Worm (Caenorhabditis elegans) whole organism, dauer: ENCODE results near the gene Y55B1AR.2.

Experiments used
- unc-62 ChIP-seq: sonication (generic microtip); optimal IDR thresholded peaks from 2 replicates; lab custom pipeline; 2017; ENCODE audit warnings: missing biosample characterization, missing genetic modification reagents, missing genetic modification characterization

Y55B1AR.2 gene

DNA sequence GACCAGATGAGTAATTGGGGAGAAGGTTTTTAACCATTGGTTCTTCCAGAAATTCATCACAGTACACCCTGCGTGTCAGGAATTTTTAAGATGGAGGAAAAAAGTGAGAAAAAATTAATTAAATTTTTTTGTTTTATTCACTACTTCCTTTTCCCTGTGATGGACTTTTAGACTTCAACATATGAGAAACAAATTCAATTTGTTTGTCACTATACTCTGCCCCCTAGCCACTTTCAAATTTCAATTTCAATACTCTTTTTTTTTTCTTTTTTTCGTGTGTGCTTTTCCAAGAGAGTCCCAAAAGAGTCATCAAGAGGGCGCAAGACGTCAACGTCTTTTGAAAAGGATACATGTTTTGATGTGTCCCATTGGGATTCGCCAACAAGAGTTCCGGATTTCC lies 14.2 kb upstream of the Y55B1AR.2 start:
- TF ChIP-seq unc-62 (GFP tag; lab: Kevin White, UChicago): no peak

DNA sequence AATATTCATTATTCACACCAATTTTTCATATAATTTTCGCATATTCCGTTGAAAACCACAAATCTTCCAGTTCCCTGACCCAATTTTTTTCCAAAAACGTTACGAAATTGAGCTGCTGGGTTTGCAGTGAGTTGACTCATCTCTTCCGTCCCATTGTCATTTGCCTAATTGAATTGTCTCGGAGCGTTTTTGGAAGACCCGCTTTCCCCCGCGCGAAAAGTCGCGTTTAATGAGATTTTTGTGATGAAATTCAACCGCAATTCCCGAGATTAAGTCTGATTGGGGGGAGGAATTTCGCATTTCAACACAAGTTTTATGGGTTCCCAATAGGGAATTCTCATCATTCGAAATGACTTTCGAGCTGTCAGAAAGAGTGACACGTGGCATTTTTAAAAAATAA lies 13.3 kb upstream of the Y55B1AR.2 start:
- no peak for TF ChIP-seq unc-62 (GFP tag; lab: Kevin White, UChicago)

- no peak for TF ChIP-seq unc-62 (GFP tag; lab: Kevin White, UChicago)
Measured at ce11 chrIII:609549-609948, 11.0 kb upstream of the Y55B1AR.2 start, which contains the start of gene best-17. Gene best-17, minus strand, starts transcription at chrIII:609649.

ce11 chrIII:605415-606054 lies 6.9 kb upstream of the Y55B1AR.2 start, which contains the start of the genes Y55B1AR.4 and ttr-7:
Gene Y55B1AR.4, minus strand, starts transcription at chrIII:605515.
Gene ttr-7, plus strand, starts transcription at chrIII:606004.
- no peak for TF ChIP-seq unc-62 (GFP tag; lab: Kevin White, UChicago)

DNA sequence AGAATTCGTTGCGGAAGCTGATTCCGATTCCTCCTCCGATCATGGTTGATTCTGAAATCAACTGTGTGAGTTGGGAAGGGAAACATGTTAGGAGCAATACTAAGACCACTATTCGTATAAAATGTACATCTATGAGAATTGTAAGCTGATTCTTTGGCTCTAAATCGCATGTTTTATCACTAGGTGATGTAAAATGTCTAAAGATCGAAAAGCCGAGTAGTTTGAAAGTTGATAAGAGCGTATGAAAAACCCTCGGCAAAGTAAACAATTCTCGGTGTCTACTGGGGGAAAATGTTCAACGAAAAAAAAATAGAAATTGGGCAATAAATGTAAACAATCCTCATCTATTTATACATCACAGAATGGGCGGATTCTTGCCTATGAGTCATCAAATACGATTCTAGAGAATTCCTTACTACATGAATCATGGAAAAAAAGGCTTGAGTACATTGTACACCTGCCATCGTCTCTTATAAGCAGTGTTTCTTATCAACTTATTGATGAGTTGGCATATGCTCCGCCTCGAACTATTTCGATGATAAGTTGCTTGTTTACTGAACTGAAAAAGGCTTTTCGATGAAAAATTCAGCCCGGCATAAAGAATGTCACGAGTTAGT lies 1.8 kb upstream of the Y55B1AR.2 start, which contains the start of gene lec-6:
Gene lec-6 (minus strand): TSS at position 51 of the 617 bp plus-strand sequence.
- no peak for TF ChIP-seq unc-62 (GFP tag; lab: Kevin White, UChicago)

DNA sequence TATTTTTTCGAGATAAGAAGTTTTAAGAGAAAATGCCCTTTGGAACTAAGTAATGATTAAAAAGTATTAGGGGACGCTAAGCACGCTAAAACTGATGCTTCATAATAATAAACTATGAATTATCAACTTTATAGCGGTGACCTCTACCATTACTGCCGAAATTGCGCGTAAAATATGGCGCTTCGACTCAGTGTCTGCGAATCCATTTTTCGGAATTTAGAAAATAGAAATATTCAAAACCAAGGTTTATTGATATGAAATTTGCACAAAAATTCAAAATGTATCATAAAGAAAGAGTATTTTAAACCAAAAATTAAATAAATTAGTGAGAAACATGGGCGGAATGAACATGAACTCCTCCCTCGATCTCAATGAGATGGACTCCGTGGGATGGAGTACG lies 692 bp upstream of the Y55B1AR.2 start:
- no peak for TF ChIP-seq unc-62 (GFP tag; lab: Kevin White, UChicago)

ce11 chrIII:598168-598567 lies 419 bp downstream of the Y55B1AR.2 start:
- no peak for TF ChIP-seq unc-62 (GFP tag; lab: Kevin White, UChicago)

DNA sequence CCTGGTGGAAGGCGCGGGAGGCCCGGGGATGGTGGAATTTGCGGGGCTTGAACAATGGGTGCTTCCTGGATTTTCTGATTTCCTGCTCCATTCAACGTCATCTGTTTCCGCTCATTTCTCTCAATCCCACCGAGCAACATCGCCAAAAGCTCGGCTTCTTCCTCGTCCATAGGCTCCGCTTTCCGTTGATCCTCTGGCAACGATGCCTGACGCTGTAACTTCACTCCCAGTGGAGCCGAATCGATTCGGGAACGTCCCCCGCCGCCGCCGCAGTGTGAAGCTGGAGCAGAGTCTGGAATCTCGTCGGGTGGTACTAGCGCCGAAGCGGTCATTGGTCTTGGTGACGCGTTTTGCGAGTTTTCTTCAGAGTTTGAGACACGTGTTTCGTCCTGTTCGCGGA lies 3.1 kb downstream of the Y55B1AR.2 start:
- TF ChIP-seq unc-62 (GFP tag; lab: Kevin White, UChicago): no peak

- TF ChIP-seq unc-62 (GFP tag; lab: Kevin White, UChicago): no peak
Measured at ce11 chrIII:587009-587408, 11.6 kb downstream of the Y55B1AR.2 start, which contains the start of gene helq-1. Gene helq-1, minus strand, starts transcription at chrIII:587109.

ce11 chrIII:577467-577866 lies 21.1 kb downstream of the Y55B1AR.2 start, which contains the start of gene gtf-2H5:
Gene gtf-2H5, minus strand, starts transcription at chrIII:577567.
- no peak for TF ChIP-seq unc-62 (GFP tag; lab: Kevin White, UChicago)

DNA sequence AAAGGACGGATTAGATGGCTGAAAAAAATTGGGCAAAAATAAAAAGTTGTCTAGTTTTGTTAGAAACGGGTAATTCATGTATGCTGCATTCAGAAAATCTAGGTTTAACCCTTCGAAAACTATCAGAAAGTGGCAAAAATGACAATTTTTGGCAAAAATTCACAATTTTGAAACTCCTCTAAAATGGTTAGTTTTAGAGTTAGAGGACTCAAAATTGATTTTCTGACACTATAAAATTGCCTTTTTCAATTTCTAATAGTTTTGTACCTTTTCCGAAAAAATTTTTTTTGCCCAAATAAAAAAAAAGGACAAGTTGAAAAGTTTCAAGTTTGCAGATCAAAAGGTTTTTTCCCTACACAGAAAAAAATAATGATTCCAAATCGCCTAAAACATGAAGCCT lies 22.0 kb downstream of the Y55B1AR.2 start:
- no peak for TF ChIP-seq unc-62 (GFP tag; lab: Kevin White, UChicago)

- no peak for TF ChIP-seq unc-62 (GFP tag; lab: Kevin White, UChicago)
Measured at ce11 chrIII:568815-569214, 29.8 kb downstream of the Y55B1AR.2 start.

DNA sequence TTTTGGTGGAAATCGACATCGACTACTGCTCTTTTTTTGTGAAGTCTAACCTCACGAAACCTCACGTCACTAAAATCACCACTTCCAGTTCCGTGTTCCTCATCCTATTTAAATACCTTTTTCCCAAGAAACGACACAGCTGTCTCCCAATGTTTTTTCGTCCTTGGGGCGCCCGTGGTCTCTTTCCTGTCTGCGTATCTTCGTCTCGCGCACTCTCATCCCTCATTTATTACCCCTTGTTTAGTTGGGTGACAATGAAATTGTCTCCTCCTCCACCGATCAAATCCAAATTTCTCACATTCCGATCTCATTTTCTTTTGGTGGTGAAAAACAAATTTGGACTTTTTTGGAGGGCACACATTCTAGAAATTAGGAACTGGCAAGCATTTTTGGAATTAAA lies 33.8 kb downstream of the Y55B1AR.2 start:
- TF ChIP-seq unc-62 (GFP tag; lab: Kevin White, UChicago): no peak

ce11 chrIII:563755-564154 lies 34.8 kb downstream of the Y55B1AR.2 start:
- TF ChIP-seq unc-62 (GFP tag; lab: Kevin White, UChicago): no peak

DNA sequence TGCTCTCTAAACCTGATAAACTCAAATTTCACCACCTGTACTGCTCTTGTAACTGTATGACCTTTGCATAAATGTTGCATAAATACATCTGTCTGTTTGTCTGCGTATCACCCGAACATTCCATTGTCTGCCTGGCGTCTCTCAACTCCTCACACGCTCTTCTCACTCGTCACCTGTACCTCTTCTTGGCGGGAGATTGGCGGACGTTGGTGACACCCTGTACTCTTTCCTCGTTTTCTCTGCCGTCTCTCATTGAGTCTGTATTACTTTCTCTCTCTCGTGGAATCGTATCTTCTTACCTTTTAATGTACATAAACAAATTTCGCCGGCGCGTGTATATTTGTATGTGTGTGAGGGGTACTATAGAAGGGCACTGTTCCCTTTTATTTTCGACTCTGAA lies 39.8 kb downstream of the Y55B1AR.2 start:
- TF ChIP-seq unc-62 (GFP tag; lab: Kevin White, UChicago): no peak

- TF ChIP-seq unc-62 (GFP tag; lab: Kevin White, UChicago): no peak
Measured at ce11 chrIII:558083-558482, 40.5 kb downstream of the Y55B1AR.2 start.

DNA sequence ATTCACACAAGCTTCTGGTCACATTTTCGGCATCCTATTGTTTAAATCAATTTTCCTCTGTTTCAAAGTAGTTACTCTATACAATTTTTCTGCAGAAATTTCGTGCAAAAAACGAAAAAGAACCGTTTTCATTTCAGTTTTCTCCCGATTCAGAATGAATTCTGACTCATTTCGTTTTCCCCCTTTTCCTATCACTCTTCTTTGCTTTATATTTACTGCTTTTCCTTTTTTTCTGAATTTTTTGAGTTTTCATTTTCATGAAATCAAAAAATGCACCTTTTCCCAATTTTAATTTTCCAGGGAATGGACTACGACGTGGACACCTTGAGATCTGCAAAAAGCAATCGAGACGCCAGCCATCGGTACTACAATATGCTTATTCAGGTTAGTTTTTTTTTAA lies 42.9 kb downstream of the Y55B1AR.2 start, which contains the start of gene B0353.1:
Gene B0353.1 (plus strand): TSS at position 301 of the 400 bp plus-strand sequence.
- TF ChIP-seq unc-62 (GFP tag; lab: Kevin White, UChicago): no peak
